Fruit fly (Drosophila melanogaster) whole organism, wandering third instar larva: Measurements from ENCODE around the gene CG5846.

Experiments used
- CG9705 ChIP-seq: fragments of 200-800 bp; sonication (Bioruptor generic); optimal IDR thresholded peaks from 2 replicates; lab custom pipeline; 2018; ENCODE audit warnings: missing biosample characterization, mild to moderate bottlenecking, missing genetic modification characterization
- CrebA ChIP-seq: fragments of 200-800 bp; sonication (Bioruptor generic); optimal IDR thresholded peaks from 2 replicates; lab custom pipeline; 2016; ENCODE audit warnings: missing biosample characterization, mild to moderate bottlenecking, missing genetic modification characterization, borderline replicate concordance
- Dfd ChIP-seq: fragments of >200 bp; optimal IDR thresholded peaks from 2 replicates; lab custom pipeline; 2017; ENCODE audit warnings: missing biosample characterization, missing genetic modification characterization
- Dif ChIP-seq: fragments of 200-275, 200-300 bp; sonication (Bioruptor generic); optimal IDR thresholded peaks from 2 replicates; lab custom pipeline; 2018; ENCODE audit warnings: missing biosample characterization, missing genetic modification characterization; ENCODE audit not compliant: partially characterized antibody
- GATAd ChIP-seq: sonication (Bioruptor generic); optimal IDR thresholded peaks from 2 replicates; lab custom pipeline; 2016; ENCODE audit warnings: missing biosample characterization, missing genetic modification characterization
- HLH106 ChIP-seq: fragments of 200-800 bp; optimal IDR thresholded peaks from 3 replicates; lab custom pipeline; 2019; ENCODE audit warnings: missing biosample characterization, mild to moderate bottlenecking, missing genetic modification characterization, moderate library complexity
- Hnf4 ChIP-seq: fragments of 200-800 bp; sonication (Bioruptor generic); optimal IDR thresholded peaks from 2 replicates; lab custom pipeline; 2016; ENCODE audit warnings: missing biosample characterization, mild to moderate bottlenecking, missing genetic modification characterization
- Hr78 ChIP-seq: fragments of >200 bp; optimal IDR thresholded peaks from 2 replicates; lab custom pipeline; 2017; ENCODE audit warnings: missing biosample characterization, missing genetic modification characterization
- Hr83 ChIP-seq: fragments of 200-300 bp; sonication (Bioruptor generic); optimal IDR thresholded peaks from 2 replicates; lab custom pipeline; 2016; ENCODE audit warnings: missing biosample characterization, mild to moderate bottlenecking, missing genetic modification characterization, moderate library complexity; ENCODE audit not compliant: poor library complexity, severe bottlenecking
- Jra ChIP-seq: sonication (Bioruptor generic); optimal IDR thresholded peaks from 2 replicates; lab custom pipeline; 2016; ENCODE audit warnings: missing biosample characterization, missing genetic modification characterization
- Mio ChIP-seq: sonication (Bioruptor generic); optimal IDR thresholded peaks from 2 replicates; lab custom pipeline; 2016; ENCODE audit warnings: missing biosample characterization, missing genetic modification characterization
- Myc ChIP-seq: fragments of >200 bp; optimal IDR thresholded peaks from 2 replicates; lab custom pipeline; 2017
- N ChIP-seq: fragments of >200 bp; optimal IDR thresholded peaks from 2 replicates; lab custom pipeline; 2018; ENCODE audit warnings: missing biosample characterization, missing external identifiers, missing genetic modification characterization
- OdsH ChIP-seq: fragments of 200-800 bp; sonication (Bioruptor generic); optimal IDR thresholded peaks from 2 replicates; lab custom pipeline; 2016; ENCODE audit warnings: missing biosample characterization, mild to moderate bottlenecking, missing genetic modification characterization
- Sp1 ChIP-seq: fragments of 200-800 bp; sonication (Bioruptor generic); optimal IDR thresholded peaks from 3 replicates; lab custom pipeline; 2019; ENCODE audit warnings: missing biosample characterization, mild to moderate bottlenecking, missing genetic modification characterization, moderate library complexity
- Vsx2 ChIP-seq: fragments of 200-300, 225-300 bp; sonication (Bioruptor generic); optimal IDR thresholded peaks from 2 replicates; lab custom pipeline; 2018; ENCODE audit warnings: missing biosample characterization, missing genetic modification characterization; ENCODE audit not compliant: partially characterized antibody
- br ChIP-seq: fragments of 200-800 bp; sonication (Bioruptor generic); optimal IDR thresholded peaks from 2 replicates; lab custom pipeline; 2016; ENCODE audit warnings: missing biosample characterization, missing genetic modification characterization
- brk ChIP-seq: fragments of 200-800 bp; sonication (Bioruptor generic); optimal IDR thresholded peaks from 2 replicates; lab custom pipeline; 2016; ENCODE audit warnings: missing biosample characterization, mild to moderate bottlenecking, missing genetic modification characterization
- dl ChIP-seq, 2 experiments: fragments of 175-275, 200-275 bp in 1 of 2; fragments of 200-275 bp in 1 of 2; sonication (Bioruptor generic); optimal IDR thresholded peaks; lab custom pipeline; 2018; ENCODE audit warnings: mild to moderate bottlenecking in 2 of 2, missing biosample characterization in 2 of 2, missing genetic modification characterization in 2 of 2, moderate library complexity in 2 of 2; ENCODE audit not compliant: partially characterized antibody in 2 of 2, insufficient read depth in 1 of 2
- dmrt93B ChIP-seq: fragments of 200-800 bp; sonication (Bioruptor generic); optimal IDR thresholded peaks from 2 replicates; lab custom pipeline; 2018; ENCODE audit warnings: missing biosample characterization, mild to moderate bottlenecking, missing genetic modification characterization
- dsf ChIP-seq: sonication (Bioruptor generic); optimal IDR thresholded peaks from 2 replicates; lab custom pipeline; 2016; ENCODE audit warnings: missing biosample characterization, missing genetic modification characterization, borderline replicate concordance
- ey ChIP-seq: fragments of 200-800 bp; sonication (Bioruptor generic); optimal IDR thresholded peaks from 2 replicates; lab custom pipeline; 2016; ENCODE audit warnings: missing biosample characterization, missing genetic modification characterization
- foxo ChIP-seq, 2 experiments: fragments of 200-800 bp; sonication (Bioruptor generic); optimal IDR thresholded peaks; 2 replicates in 1 of 2; 3 replicates in 1 of 2; lab custom pipeline; 2016 to 2017; ENCODE audit warnings: missing biosample characterization in 2 of 2, missing genetic modification characterization in 2 of 2
- fru ChIP-seq: fragments of 200-800 bp; sonication (Bioruptor generic); optimal IDR thresholded peaks from 3 replicates; lab custom pipeline; 2016; ENCODE audit warnings: missing biosample characterization, mild to moderate bottlenecking, missing genetic modification characterization
- h ChIP-seq: fragments of 200-800 bp; sonication (Bioruptor generic); optimal IDR thresholded peaks from 3 replicates; lab custom pipeline; 2016; ENCODE audit warnings: missing biosample characterization, mild to moderate bottlenecking, missing genetic modification characterization
- jim ChIP-seq: fragments of 175-275, 200-325 bp; sonication (Bioruptor generic); optimal IDR thresholded peaks from 2 replicates; lab custom pipeline; 2016; ENCODE audit warnings: missing biosample characterization, mild to moderate bottlenecking, missing genetic modification characterization
- pan ChIP-seq: fragments of >200 bp; optimal IDR thresholded peaks from 2 replicates; lab custom pipeline; 2017
- psq ChIP-seq: fragments of 200-800 bp; sonication (Bioruptor generic); optimal IDR thresholded peaks from 3 replicates; lab custom pipeline; 2017; ENCODE audit warnings: missing biosample characterization, mild to moderate bottlenecking, missing genetic modification characterization, moderate library complexity
- rgr ChIP-seq: fragments of 200-800 bp; sonication (Bioruptor generic); optimal IDR thresholded peaks from 3 replicates; lab custom pipeline; 2016; ENCODE audit warnings: missing biosample characterization, mild to moderate bottlenecking, missing genetic modification characterization
- sage ChIP-seq: fragments of 200-800 bp; sonication (Bioruptor generic); optimal IDR thresholded peaks from 2 replicates; lab custom pipeline; 2016; ENCODE audit warnings: missing biosample characterization, mild to moderate bottlenecking, missing genetic modification characterization
- sv ChIP-seq: fragments of 200-800 bp; sonication (Bioruptor generic); optimal IDR thresholded peaks from 3 replicates; lab custom pipeline; 2016; ENCODE audit warnings: missing biosample characterization, missing genetic modification characterization
- tai ChIP-seq: sonication (Bioruptor generic); optimal IDR thresholded peaks from 2 replicates; lab custom pipeline; 2016; ENCODE audit warnings: missing biosample characterization, missing genetic modification characterization
- woc ChIP-seq: sonication (Bioruptor generic); optimal IDR thresholded peaks from 2 replicates; lab custom pipeline; 2016; ENCODE audit warnings: missing biosample characterization, mild to moderate bottlenecking, missing genetic modification characterization

CG5846 gene

DNA sequence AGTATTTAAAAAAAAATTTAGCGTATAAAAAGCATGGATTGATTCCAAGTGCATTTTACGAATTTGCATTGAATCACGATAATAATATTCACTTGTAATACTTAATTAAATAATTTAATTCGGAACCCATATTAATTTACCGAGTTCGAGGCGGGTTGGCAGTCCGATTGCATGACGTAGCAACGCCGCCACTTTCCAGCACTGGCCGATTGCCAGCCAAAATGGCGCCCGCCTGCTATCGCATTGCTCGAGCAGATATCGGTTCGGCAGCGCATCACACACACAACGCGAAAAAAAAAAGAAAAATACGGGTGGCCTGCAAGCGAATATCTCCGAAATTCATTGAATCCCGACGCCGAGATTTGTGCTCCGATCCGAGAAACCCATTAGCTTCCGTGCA, 46.6 kb upstream of the CG5846 start, which contains the start of gene Ndf:
TSS of gene Ndf (plus strand) at position 240 of the 400 bp plus-strand sequence.
- TF ChIP-seq foxo (GFP tag; optimal IDR thresholded peaks at IDR 0.05; lab: Kevin White, UChicago) (peak in 1 of 2 experiments; percentile 77), N (no peak), rgr (GFP tag; lab: Kevin White, UChicago) (peak; percentile 81), Mio (GFP tag; lab: Kevin White, UChicago) (no peak), CG9705 (peak; percentile 60), jim (GFP tag; lab: Kevin White, UChicago) (peak; percentile 62), ey (peak; percentile 36), Jra (peak; percentile 41), psq (peak; percentile 28), GATAd (GFP tag; lab: Kevin White, UChicago) (peak; percentile 4), h (GFP tag; lab: Kevin White, UChicago) (peak; percentile 78), Hr78 (GFP tag; lab: Kevin White, UChicago) (no peak), tai (GFP tag; lab: Kevin White, UChicago) (no peak), sage (no peak), pan (lab: Kevin White, UChicago) (no peak), Myc (lab: Kevin White, UChicago) (peak; percentile 5), sv (peak; percentile 39), dmrt93B (GFP tag; lab: Kevin White, UChicago) (peak; percentile 57), brk (GFP tag; lab: Kevin White, UChicago) (peak; percentile 54), Dfd (GFP tag; lab: Kevin White, UChicago) (no peak), br (GFP tag; lab: Kevin White, UChicago) (peak; percentile 62), OdsH (peak; percentile 55), CrebA (GFP tag; lab: Kevin White, UChicago) (no peak), Hr83 (GFP tag; lab: Kevin White, UChicago) (peak; percentile 96), dl (GFP tag; optimal IDR thresholded peaks at IDR 0.05; lab: Kevin White, UChicago; ENCODE audit: insufficient read depth in 1 of 2, partially characterized antibody in 2 of 2) (no peak), Dif (peak; percentile 6), HLH106 (peak; percentile 62), Hnf4 (peak; percentile 66), woc (GFP tag; lab: Kevin White, UChicago) (peak; percentile 59), Vsx2 (GFP tag; lab: Kevin White, UChicago) (peak; percentile 58), Sp1 (GFP tag; lab: Kevin White, UChicago) (peak; percentile 62)

DNA sequence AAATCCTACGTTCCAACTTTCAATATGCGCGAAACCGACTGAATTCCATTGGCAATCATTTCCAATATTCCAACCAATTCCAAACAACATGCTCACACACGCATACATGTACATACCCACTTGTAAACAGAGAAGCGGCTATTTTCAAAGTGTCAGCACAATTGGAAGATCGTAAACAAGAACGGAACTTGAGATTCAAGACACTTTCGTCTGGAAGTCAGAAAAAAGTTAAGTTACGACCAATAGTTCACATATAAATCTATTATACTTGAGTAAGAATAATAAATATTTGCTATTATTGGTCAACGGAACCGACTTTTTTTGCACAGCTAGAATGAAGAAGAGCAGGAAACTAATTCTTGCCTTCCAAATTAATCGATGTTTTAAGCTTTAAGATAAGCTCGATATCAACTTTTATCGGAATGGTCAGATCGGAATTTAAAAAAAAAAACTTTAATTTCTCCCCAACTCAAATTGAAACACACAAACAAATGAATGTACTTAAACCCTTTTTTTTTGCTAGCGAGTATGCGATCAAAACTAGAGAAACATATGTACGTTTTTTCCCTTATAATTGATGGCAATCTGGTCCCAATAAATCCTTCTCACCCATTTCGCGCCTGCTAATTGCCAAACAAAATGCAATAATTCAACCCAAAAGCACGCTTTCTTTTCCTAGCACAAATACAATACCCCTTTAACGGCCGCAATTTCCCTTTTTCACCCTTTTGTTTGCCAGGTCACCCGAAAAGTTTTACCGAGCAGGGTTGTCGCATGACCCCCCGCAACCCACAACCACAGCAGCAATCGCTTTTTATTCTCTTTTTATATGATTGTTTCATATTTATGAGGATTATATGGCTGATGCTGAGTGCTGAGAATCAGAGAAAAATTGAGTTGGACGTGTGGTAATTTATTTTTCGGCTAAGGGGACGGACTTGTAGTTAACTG, 45.6 kb upstream of the CG5846 start, which contains the start of the genes CG31875 and SoYb:
TSS of gene CG31875 (minus strand) at position 329 of the 951 bp plus-strand sequence.
TSS of gene SoYb (minus strand) at position 329 of the 951 bp plus-strand sequence.
- no peak for TF ChIP-seq Vsx2 (GFP tag; lab: Kevin White, UChicago)
- no peak for TF ChIP-seq psq
- no peak for TF ChIP-seq OdsH
- no peak for TF ChIP-seq brk (GFP tag; lab: Kevin White, UChicago)
- no peak for TF ChIP-seq dsf (GFP tag; lab: Kevin White, UChicago)
- TF ChIP-seq dmrt93B (GFP tag; lab: Kevin White, UChicago): no peak

DNA sequence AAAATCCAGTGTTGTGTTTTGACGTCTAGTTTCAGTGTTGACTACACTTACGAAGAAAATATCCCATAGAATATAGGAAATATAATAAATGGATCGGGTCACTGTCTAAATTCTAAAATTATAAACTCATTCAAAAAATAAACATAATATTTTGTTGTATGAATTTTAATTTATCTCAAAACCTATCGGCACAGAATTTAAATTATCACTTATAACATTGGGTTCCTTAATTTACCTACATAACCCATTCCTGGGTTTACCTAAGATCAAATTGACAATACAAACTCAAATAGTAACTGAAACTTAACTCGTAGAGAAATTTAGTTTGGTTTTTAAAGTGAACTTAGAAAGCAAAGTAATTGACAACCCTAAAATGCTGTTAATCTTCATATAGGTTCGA, 39.5 kb upstream of the CG5846 start:
- TF ChIP-seq fru: peak; percentile 10
- no peak for TF ChIP-seq sage
- no peak for TF ChIP-seq Mio (GFP tag; lab: Kevin White, UChicago)
- no peak for TF ChIP-seq Jra
- TF ChIP-seq N: no peak
- peak in 1 of 2 experiments; percentile 18 for TF ChIP-seq foxo (GFP tag; optimal IDR thresholded peaks at IDR 0.05; lab: Kevin White, UChicago)
- TF ChIP-seq Hr83 (GFP tag; lab: Kevin White, UChicago): no peak
- no peak for TF ChIP-seq dsf (GFP tag; lab: Kevin White, UChicago)
- TF ChIP-seq pan (lab: Kevin White, UChicago): no peak
- TF ChIP-seq, all 38 proteins: peak for 2
